Worm (Caenorhabditis elegans) whole organism, L4 larva: ENCODE data around the gene slc-25A18.2.
"Not testable (repeated sequence)": the region's sequence is repeated elsewhere in the genome, so short reads cannot be mapped to it uniquely, and the experiment has no call there.

Experiments used
- ceh-82 ChIP-seq: sonication (generic microtip); optimal IDR thresholded peaks from 2 replicates; lab custom pipeline; 2017; ENCODE audit warnings: missing biosample characterization, missing genetic modification characterization
- dmd-9 ChIP-seq: fragments of 200-800 bp; sonication (Bioruptor generic); IDR thresholded peaks from 2 replicates; pipeline ENCODE4 v1.3.6; 2022; ENCODE audit warnings: missing genetic modification reagents, missing genetic modification characterization, missing compliant biosample characterization
- lsy-2 ChIP-seq, 2 experiments: fragments of 150-350 bp in 1 of 2; sonication (generic microtip) in 1 of 2; optimal IDR thresholded peaks; 2 replicates each; lab custom pipeline; 2014 to 2017; ENCODE audit warnings: missing biosample characterization in 2 of 2, missing genetic modification characterization in 2 of 2
- mdl-1 ChIP-seq, 2 experiments: fragments of 150-350 bp in 1 of 2; sonication (generic microtip) in 1 of 2; optimal IDR thresholded peaks; 2 replicates each; lab custom pipeline; 2014 to 2017; ENCODE audit warnings: missing biosample characterization in 2 of 2, missing genetic modification characterization in 2 of 2
- mep-1 ChIP-seq: fragments of 150-350 bp; sonication (generic microtip); optimal IDR thresholded peaks from 3 replicates; lab custom pipeline; 2014; ENCODE audit warnings: missing biosample characterization, missing genetic modification characterization
- nhr-25 ChIP-seq: sonication (generic microtip); optimal IDR thresholded peaks from 2 replicates; lab custom pipeline; 2017; ENCODE audit warnings: missing genetic modification characterization, mild to moderate bottlenecking, missing compliant biosample characterization, antibody characterized with exemption, moderate library complexity, borderline replicate concordance; ENCODE audit not compliant: insufficient read depth
- nhr-28 ChIP-seq: fragments of 150-350 bp; optimal IDR thresholded peaks from 2 replicates; lab custom pipeline; 2014; ENCODE audit warnings: missing biosample characterization, missing genetic modification characterization
- snpc-4 ChIP-seq: fragments of 150-350 bp; optimal IDR thresholded peaks from 2 replicates; lab custom pipeline; 2014; ENCODE audit warnings: missing biosample characterization, missing genetic modification characterization
- spr-3 ChIP-seq: fragments of 200-800 bp; sonication (Bioruptor generic); optimal IDR thresholded peaks from 2 replicates; lab custom pipeline; 2018; ENCODE audit warnings: mild to moderate bottlenecking, missing genetic modification characterization, missing compliant biosample characterization

- TF ChIP-seq nhr-28 (tag; lab: Kevin White, UChicago); nhr-25; ceh-82; lsy-2 (tag; optimal IDR thresholded peaks at IDR 0.05; lab: Kevin White, UChicago); mep-1 (tag; lab: Kevin White, UChicago); snpc-4 (tag; lab: Kevin White, UChicago); dmd-9; mdl-1 (tag; optimal IDR thresholded peaks at IDR 0.05; lab: Kevin White, UChicago); spr-3 (GFP tag; lab: Kevin White, UChicago): not testable (repeated sequence)
Measured at ce11 chrIV:7485565-7486200, 10.8 kb downstream of the slc-25A18.2 start.
